Worm (Caenorhabditis elegans) whole organism, L2 larva: ENCODE measurements around the gene oxy-4.
A peak's percentile ranks its signal among the peaks of the same experiment; 100 is the strongest.

Experiments
- C34F6.9 ChIP-seq: fragments of 150-350 bp; optimal IDR thresholded peaks from 2 replicates; lab custom pipeline; 2014; ENCODE audit warnings: missing biosample characterization, missing genetic modification characterization
- F13H6.1 ChIP-seq: sonication (generic microtip); optimal IDR thresholded peaks from 2 replicates; lab custom pipeline; 2016; ENCODE audit warnings: missing genetic modification characterization, missing compliant biosample characterization
- R02D3.7 ChIP-seq: fragments of 150-350 bp; optimal IDR thresholded peaks from 2 replicates; lab custom pipeline; 2014; ENCODE audit warnings: missing biosample characterization, missing genetic modification characterization
- Y55F3AM.14 ChIP-seq: fragments of 200-800 bp; sonication (Bioruptor generic); optimal IDR thresholded peaks from 2 replicates; lab custom pipeline; 2018; ENCODE audit warnings: mild to moderate bottlenecking, missing genetic modification characterization, missing compliant biosample characterization
- ZK546.5 ChIP-seq: sonication (generic microtip); optimal IDR thresholded peaks from 2 replicates; lab custom pipeline; 2017; ENCODE audit warnings: missing biosample characterization, missing genetic modification characterization
- alr-1 ChIP-seq: fragments of 150-350 bp; optimal IDR thresholded peaks from 2 replicates; lab custom pipeline; 2014; ENCODE audit warnings: missing biosample characterization, missing genetic modification characterization
- ama-1 ChIP-seq: fragments of 150-350 bp; optimal IDR thresholded peaks from 2 replicates; lab custom pipeline; 2018; ENCODE audit warnings: inconsistent platforms
- blmp-1 ChIP-seq: sonication (generic microtip); optimal IDR thresholded peaks from 2 replicates; lab custom pipeline; 2017; ENCODE audit warnings: missing genetic modification characterization, mild to moderate bottlenecking, missing compliant biosample characterization, antibody characterized with exemption, moderate library complexity; ENCODE audit not compliant: insufficient read depth
- ceh-82 ChIP-seq: fragments of 150-350 bp; optimal IDR thresholded peaks from 2 replicates; lab custom pipeline; 2014; ENCODE audit warnings: missing biosample characterization, missing genetic modification characterization
- crh-2 ChIP-seq: sonication (generic microtip); optimal IDR thresholded peaks from 2 replicates; lab custom pipeline; 2017; ENCODE audit warnings: missing biosample characterization, missing genetic modification characterization
- elt-1 ChIP-seq: fragments of 150-350 bp; optimal IDR thresholded peaks from 2 replicates; lab custom pipeline; 2014; ENCODE audit warnings: missing biosample characterization, missing genetic modification characterization
- fos-1 ChIP-seq: fragments of 150-350 bp; optimal IDR thresholded peaks from 2 replicates; lab custom pipeline; 2014; ENCODE audit warnings: missing biosample characterization, missing genetic modification characterization
- lin-11 ChIP-seq: fragments of 150-350 bp; sonication (generic microtip); optimal IDR thresholded peaks from 2 replicates; lab custom pipeline; 2014; ENCODE audit warnings: missing biosample characterization, missing genetic modification characterization, inconsistent platforms, mixed read lengths
- lsy-2 ChIP-seq, 2 experiments: fragments of 150-350 bp in 1 of 2; sonication (generic microtip) in 1 of 2; optimal IDR thresholded peaks; 2 replicates each; lab custom pipeline; 2014 to 2017; ENCODE audit warnings: missing biosample characterization in 2 of 2, missing genetic modification characterization in 2 of 2
- mab-5 ChIP-seq: fragments of 150-350 bp; optimal IDR thresholded peaks from 2 replicates; lab custom pipeline; 2014; ENCODE audit warnings: missing biosample characterization, missing genetic modification characterization
- mbf-1 ChIP-seq: sonication (generic microtip); optimal IDR thresholded peaks from 2 replicates; lab custom pipeline; 2017; ENCODE audit warnings: missing biosample characterization, missing genetic modification characterization
- mdl-1 ChIP-seq, 2 experiments: fragments of 150-350 bp in 1 of 2; sonication (generic microtip) in 1 of 2; optimal IDR thresholded peaks; 2 replicates each; lab custom pipeline; 2017; ENCODE audit warnings: missing biosample characterization in 2 of 2, missing genetic modification characterization in 2 of 2
- nhr-10 ChIP-seq: sonication (generic microtip); optimal IDR thresholded peaks from 2 replicates; lab custom pipeline; 2017; ENCODE audit warnings: missing biosample characterization, missing genetic modification characterization
- nhr-11 ChIP-seq: fragments of 150-350 bp; optimal IDR thresholded peaks from 2 replicates; lab custom pipeline; 2014; ENCODE audit warnings: missing biosample characterization, missing genetic modification characterization
- nhr-129 ChIP-seq: fragments of 150-350 bp; optimal IDR thresholded peaks from 2 replicates; lab custom pipeline; 2014; ENCODE audit warnings: missing biosample characterization, missing genetic modification characterization
- nhr-21 ChIP-seq: fragments of 150-350 bp; optimal IDR thresholded peaks from 2 replicates; lab custom pipeline; 2014; ENCODE audit warnings: missing biosample characterization, missing genetic modification characterization
- nhr-23 ChIP-seq: fragments of 150-350 bp; optimal IDR thresholded peaks from 2 replicates; lab custom pipeline; 2014; ENCODE audit warnings: missing biosample characterization, missing genetic modification reagents, missing genetic modification characterization
- nhr-237 ChIP-seq: fragments of 150-350 bp; optimal IDR thresholded peaks from 2 replicates; lab custom pipeline; 2014; ENCODE audit warnings: missing biosample characterization, missing genetic modification characterization
- nhr-6 ChIP-seq: fragments of 150-350 bp; optimal IDR thresholded peaks from 2 replicates; lab custom pipeline; 2014; ENCODE audit warnings: missing biosample characterization, missing genetic modification characterization
- nhr-77 ChIP-seq: fragments of 150-350 bp; optimal IDR thresholded peaks from 2 replicates; lab custom pipeline; 2014; ENCODE audit warnings: missing biosample characterization, missing genetic modification characterization
- peb-1 ChIP-seq: fragments of 150-350 bp; optimal IDR thresholded peaks from 2 replicates; lab custom pipeline; 2014; ENCODE audit warnings: missing biosample characterization, missing genetic modification characterization
- sem-4 ChIP-seq: fragments of 150-350 bp; optimal IDR thresholded peaks from 2 replicates; lab custom pipeline; 2014; ENCODE audit warnings: missing biosample characterization, missing genetic modification reagents, missing genetic modification characterization
- skn-1 ChIP-seq: sonication (generic microtip); optimal IDR thresholded peaks from 2 replicates; lab custom pipeline; 2017; ENCODE audit warnings: missing biosample characterization, missing genetic modification characterization
- sma-3 ChIP-seq: sonication (generic microtip); optimal IDR thresholded peaks from 2 replicates; lab custom pipeline; 2016; ENCODE audit warnings: missing genetic modification reagents, missing genetic modification characterization, missing compliant biosample characterization
- sma-9 ChIP-seq, 2 experiments: fragments of 150-350 bp in 1 of 2; sonication (generic microtip) in 1 of 2; optimal IDR thresholded peaks; 2 replicates each; lab custom pipeline; 2014 to 2016; ENCODE audit warnings: missing genetic modification characterization in 2 of 2, mild to moderate bottlenecking in 1 of 2, missing biosample characterization in 1 of 2, missing compliant biosample characterization in 1 of 2, missing genetic modification reagents in 1 of 2, moderate library complexity in 1 of 2
- snpc-4 ChIP-seq: fragments of 150-350 bp; optimal IDR thresholded peaks from 2 replicates; lab custom pipeline; 2014; ENCODE audit warnings: missing biosample characterization, missing genetic modification characterization
- unc-39 ChIP-seq: fragments of 150-350 bp; optimal IDR thresholded peaks from 2 replicates; lab custom pipeline; 2014; ENCODE audit warnings: missing biosample characterization, missing genetic modification characterization
- zag-1 ChIP-seq: fragments of 150-350 bp; optimal IDR thresholded peaks from 2 replicates; lab custom pipeline; 2014; ENCODE audit warnings: missing biosample characterization, missing genetic modification characterization

The oxy-4 gene

ce11 chrIII:5141935-5142334, 16.6 kb downstream of the oxy-4 start:
- TF ChIP-seq nhr-129 (tag; lab: Kevin White, UChicago) = peak; percentile 6
- TF ChIP-seq R02D3.7 = no peak
- TF ChIP-seq sma-3 (GFP tag; lab: Kevin White, UChicago) = peak; percentile 36
- peak in 1 of 2 experiments; percentile 1 for TF ChIP-seq lsy-2 (tag; optimal IDR thresholded peaks at IDR 0.05; lab: Kevin White, UChicago)
- TF ChIP-seq, all 48 proteins: peak for 3

ce11 chrIII:5140559-5140958, 18.0 kb downstream of the oxy-4 start:
- TF ChIP-seq alr-1 (tag; lab: Kevin White, UChicago) = no peak
- TF ChIP-seq nhr-11 (tag; lab: Kevin White, UChicago) = no peak
- TF ChIP-seq sma-9 (GFP tag; optimal IDR thresholded peaks at IDR 0.05; lab: Kevin White, UChicago) = peak; percentile 36
- TF ChIP-seq sma-9 (tag; optimal IDR thresholded peaks at IDR 0.05; lab: Kevin White, UChicago) = no peak
- TF ChIP-seq ceh-82 (tag; lab: Kevin White, UChicago) = no peak
- TF ChIP-seq lsy-2 (tag; optimal IDR thresholded peaks at IDR 0.05; lab: Kevin White, UChicago) = peak in 1 of 2 experiments; percentile 67
- peak; percentile 56 for TF ChIP-seq F13H6.1 (tag; lab: Kevin White, UChicago)
- no peak for TF ChIP-seq Y55F3AM.14 (GFP tag; lab: Kevin White, UChicago)

- no peak for TF ChIP-seq nhr-21
- no peak for TF ChIP-seq ZK546.5
- no peak for TF ChIP-seq F13H6.1 (tag; lab: Kevin White, UChicago)
- no peak for TF ChIP-seq unc-39 (tag; lab: Kevin White, UChicago)
- no peak for TF ChIP-seq nhr-10
- TF ChIP-seq, all 48 proteins: peak for 0
These were observed 18.8 kb downstream of the oxy-4 start for ce11 chrIII:5139768-5140167.

- TF ChIP-seq mab-5 (tag; lab: Kevin White, UChicago) = no peak
- no peak for TF ChIP-seq ama-1
- no peak for TF ChIP-seq nhr-11 (tag; lab: Kevin White, UChicago)
- TF ChIP-seq nhr-237 (tag; lab: Kevin White, UChicago) = no peak
- no peak for TF ChIP-seq mdl-1 (tag; optimal IDR thresholded peaks at IDR 0.05; lab: Kevin White, UChicago)
These were observed 19.5 kb downstream of the oxy-4 start for ce11 chrIII:5138940-5139533.

ce11 chrIII:5137685-5138084, 20.9 kb downstream of the oxy-4 start:
- TF ChIP-seq elt-1 = no peak

- TF ChIP-seq nhr-6 = no peak
- TF ChIP-seq lsy-2 (tag; optimal IDR thresholded peaks at IDR 0.05; lab: Kevin White, UChicago) = no peak
- peak; percentile 58 for TF ChIP-seq fos-1
- TF ChIP-seq C34F6.9 (tag; lab: Kevin White, UChicago) = no peak
- TF ChIP-seq mdl-1 (tag; optimal IDR thresholded peaks at IDR 0.05; lab: Kevin White, UChicago) = no peak
- TF ChIP-seq nhr-77 = no peak
- TF ChIP-seq crh-2 = peak; percentile 63
- TF ChIP-seq ZK546.5 = no peak
- TF ChIP-seq, all 48 proteins: peak for 2
These were observed 21.5 kb downstream of the oxy-4 start for ce11 chrIII:5137099-5137498.

ce11 chrIII:5136033-5136597, 22.5 kb downstream of the oxy-4 start, which contains the start of gene tbx-2:
Gene tbx-2, minus strand, starts transcription at chrIII:5136296.
- TF ChIP-seq lsy-2 (tag; optimal IDR thresholded peaks at IDR 0.05; lab: Kevin White, UChicago) (peak in 1 of 2 experiments; percentile 46), zag-1 (tag; lab: Kevin White, UChicago) (no peak)

ce11 chrIII:5134506-5134905, 24.1 kb downstream of the oxy-4 start:
- peak in 1 of 2 experiments; percentile 41 for TF ChIP-seq lsy-2 (tag; optimal IDR thresholded peaks at IDR 0.05; lab: Kevin White, UChicago)
- TF ChIP-seq nhr-10 = no peak
- peak; percentile 10 for TF ChIP-seq fos-1
- TF ChIP-seq, all 48 proteins: peak for 2

- no peak for TF ChIP-seq lin-11 (tag; lab: Kevin White, UChicago)
- no peak for TF ChIP-seq C34F6.9 (tag; lab: Kevin White, UChicago)
- no peak for TF ChIP-seq mbf-1
- no peak for TF ChIP-seq snpc-4 (tag; lab: Kevin White, UChicago)
- no peak for TF ChIP-seq F13H6.1 (tag; lab: Kevin White, UChicago)
- TF ChIP-seq nhr-23 = no peak
- TF ChIP-seq mab-5 (tag; lab: Kevin White, UChicago) = no peak
- no peak for TF ChIP-seq skn-1 (tag; lab: Kevin White, UChicago)
- TF ChIP-seq fos-1 = no peak
- TF ChIP-seq peb-1 (tag; lab: Kevin White, UChicago) = no peak
- no peak for TF ChIP-seq ceh-82 (tag; lab: Kevin White, UChicago)
- no peak for TF ChIP-seq blmp-1
- no peak for TF ChIP-seq mdl-1 (tag; optimal IDR thresholded peaks at IDR 0.05; lab: Kevin White, UChicago)
- TF ChIP-seq sem-4 = no peak
These were observed 27.9 kb downstream of the oxy-4 start for ce11 chrIII:5130654-5131053.
